Fruit fly (Drosophila melanogaster): ENCODE results near the gene CG42238.
A peak's percentile ranks its signal among the peaks of the same experiment; 100 is the strongest.

The CG42238 gene

dm6 chr2L:20991528-20991927, 60.4 kb downstream of the CG42238 start (continued):
- TF ChIP-seq CG7556 (GFP tag; optimal IDR thresholded peaks at IDR 0.05), result peak; percentile 6
- TF ChIP-seq tx (GFP tag; optimal IDR thresholded peaks at IDR 0.05), result no peak
- no peak for TF ChIP-seq cg (GFP tag; optimal IDR thresholded peaks at IDR 0.05)
- TF ChIP-seq CG7839 (tag; optimal IDR thresholded peaks at IDR 0.05), result peak; percentile 34
- TF ChIP-seq Sox102F (GFP tag; optimal IDR thresholded peaks at IDR 0.05), result peak; percentile 30
- peak; percentile 4 for TF ChIP-seq nmo (GFP tag; optimal IDR thresholded peaks at IDR 0.05)
- TF ChIP-seq caup (GFP tag; optimal IDR thresholded peaks at IDR 0.05; ENCODE audit: severe bottlenecking), result no peak
- TF ChIP-seq gem (tag; optimal IDR thresholded peaks at IDR 0.05), result peak; percentile 51
- peak; percentile 41 for TF ChIP-seq Hmr (GFP tag; optimal IDR thresholded peaks at IDR 0.05)
- TF ChIP-seq CTCF (GFP tag; optimal IDR thresholded peaks at IDR 0.05), result no peak
- TF ChIP-seq CG9609 (GFP tag; optimal IDR thresholded peaks at IDR 0.05), result no peak
- TF ChIP-seq row (GFP tag; IDR thresholded peaks at IDR 0.05), result peak; percentile 43; the same call in 2 of the 3 replicates
- peak; percentile 23 for TF ChIP-seq CG10209 (GFP tag; optimal IDR thresholded peaks at IDR 0.05)
- TF ChIP-seq ERR (GFP tag; optimal IDR thresholded peaks at IDR 0.05), result no peak

DNA sequence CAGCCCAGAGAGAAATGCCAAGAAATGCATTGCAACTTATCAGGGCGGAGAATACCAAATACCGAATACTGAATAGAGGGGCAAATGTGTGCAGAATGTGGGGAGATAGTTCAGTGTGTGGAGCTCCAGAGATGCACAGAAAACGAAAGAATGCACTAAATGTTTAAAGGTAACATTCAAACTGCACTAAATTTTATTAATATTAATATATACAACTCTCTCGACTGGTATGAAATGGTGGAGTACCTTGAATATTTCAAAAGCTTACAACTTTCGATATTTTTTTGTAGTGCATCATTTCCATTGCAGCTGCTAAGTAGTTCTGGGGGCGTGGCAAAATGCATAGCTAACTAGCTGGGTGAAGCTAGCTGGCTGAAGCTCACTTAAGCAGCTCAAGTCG, 61.7 kb downstream of the CG42238 start:
- peak in 1 of 2 experiments; percentile 5 for TF ChIP-seq bsh (GFP tag; optimal IDR thresholded peaks at IDR 0.05)
- TF ChIP-seq CG2116 (GFP tag; optimal IDR thresholded peaks at IDR 0.05), result no peak
- no peak for TF ChIP-seq nerfin-2 (GFP tag; IDR thresholded peaks at IDR 0.05; ENCODE audit: partially characterized antibody)
- no peak for TF ChIP-seq Dbx (GFP tag; IDR thresholded peaks at IDR 0.05)
- no peak for TF ChIP-seq CG16863 (GFP tag; optimal IDR thresholded peaks at IDR 0.05)
- no peak for TF ChIP-seq CG7963 (GFP tag; IDR thresholded peaks at IDR 0.05; ENCODE audit: partially characterized antibody)
- TF ChIP-seq cg (GFP tag; optimal IDR thresholded peaks at IDR 0.05), result no peak
- no peak for TF ChIP-seq CG1603 (tag; optimal IDR thresholded peaks at IDR 0.05)
- no peak for TF ChIP-seq CG14860 (GFP tag; IDR thresholded peaks at IDR 0.05; ENCODE audit: partially characterized antibody)
- TF ChIP-seq oc (tag; optimal IDR thresholded peaks at IDR 0.05), result no peak
- TF ChIP-seq ken (GFP tag; IDR thresholded peaks at IDR 0.05), result no peak
- no peak for TF ChIP-seq Neu2 (GFP tag; optimal IDR thresholded peaks at IDR 0.05; ENCODE audit: borderline replicate concordance)
- TF ChIP-seq HLH54F (GFP tag; optimal IDR thresholded peaks at IDR 0.05), result no peak
- TF ChIP-seq CG17359 (tag; optimal IDR thresholded peaks at IDR 0.05), result no peak
- TF ChIP-seq Ssrp (tag; optimal IDR thresholded peaks at IDR 0.05), result peak; percentile 10
- TF ChIP-seq z (GFP tag; IDR thresholded peaks at IDR 0.05), result no peak
- TF ChIP-seq vvl (GFP tag; IDR thresholded peaks at IDR 0.05), result no peak
- TF ChIP-seq CG2199 (GFP tag; IDR thresholded peaks at IDR 0.05), result 0 out of 3 replicates have a peak, but pooled peaks have one; percentile 36
- no peak for TF ChIP-seq CG3163 (GFP tag; optimal IDR thresholded peaks at IDR 0.05)
- no peak for TF ChIP-seq btn (GFP tag; optimal IDR thresholded peaks at IDR 0.05)
- TF ChIP-seq CG17361 (GFP tag; IDR thresholded peaks at IDR 0.05), result no peak
- TF ChIP-seq D (optimal IDR thresholded peaks at IDR 0.05), result no peak
- no peak for TF ChIP-seq D (GFP tag; optimal IDR thresholded peaks at IDR 0.05)
- no peak for TF ChIP-seq YL-1 (GFP tag; optimal IDR thresholded peaks at IDR 0.05)
- no peak for TF ChIP-seq Camta (GFP tag; optimal IDR thresholded peaks at IDR 0.05)
- TF ChIP-seq CG34224 (GFP tag; IDR thresholded peaks at IDR 0.05; ENCODE audit: partially characterized antibody), result no peak
- TF ChIP-seq slbo (GFP tag; IDR thresholded peaks at IDR 0.05), result no peak
- TF ChIP-seq da (GFP tag; optimal IDR thresholded peaks at IDR 0.05), result no peak
- TF ChIP-seq ham (GFP tag; IDR thresholded peaks at IDR 0.05), result no peak
- TF ChIP-seq mld (GFP tag; IDR thresholded peaks at IDR 0.05; ENCODE audit: partially characterized antibody), result no peak
- TF ChIP-seq CG6683 (GFP tag; optimal IDR thresholded peaks at IDR 0.05), result no peak
- TF ChIP-seq zfh1 (GFP tag; IDR thresholded peaks at IDR 0.05), result 0 out of 3 replicates have a peak, but pooled peaks have one; percentile 9
- TF ChIP-seq CG13123 (GFP tag; optimal IDR thresholded peaks at IDR 0.05), result no peak
- no peak for TF ChIP-seq Optix (GFP tag; IDR thresholded peaks at IDR 0.05)
- no peak for TF ChIP-seq bcd (GFP tag; optimal IDR thresholded peaks at IDR 0.05)
- TF ChIP-seq Drgx (GFP tag; IDR thresholded peaks at IDR 0.05), result peak; percentile 44; the same call in 1 of the 2 replicates
- TF ChIP-seq CTCF (GFP tag; optimal IDR thresholded peaks at IDR 0.05), result no peak
